Worm (Caenorhabditis elegans): ENCODE data around the gene ife-2.

- TF ChIP-seq lin-15B (tag; optimal IDR thresholded peaks at IDR 0.05) (no peak), ama-1 (optimal IDR thresholded peaks at IDR 0.05) (no peak), blmp-1 (tag; optimal IDR thresholded peaks at IDR 0.05) (no peak), ces-1 (GFP tag; optimal IDR thresholded peaks at IDR 0.05) (no peak), zip-4 (GFP tag; optimal IDR thresholded peaks at IDR 0.05) (no peak), dpl-1 (GFP tag; optimal IDR thresholded peaks at IDR 0.05) (no peak), elt-3 (tag; optimal IDR thresholded peaks at IDR 0.05) (no peak), nhr-12 (tag; optimal IDR thresholded peaks at IDR 0.05) (no peak), aly-2 (tag; optimal IDR thresholded peaks at IDR 0.05) (no peak), unc-130 (tag; optimal IDR thresholded peaks at IDR 0.05) (no peak), lin-35 (GFP tag; optimal IDR thresholded peaks at IDR 0.05) (no peak), nhr-76 (tag; optimal IDR thresholded peaks at IDR 0.05) (no peak)
Measured at ce11 chrX:394709-395108, 12.2 kb upstream of the ife-2 start, which contains the start of gene R04A9.7.
